Worm (Caenorhabditis elegans) whole organism, L1 larva: Measurements from ENCODE around the gene cwp-1.

Experiments
- ceh-82 ChIP-seq, 3 experiments: fragments of 150-350 bp in 1 of 3; sonication (generic microtip) in 2 of 3; optimal IDR thresholded peaks; 2 replicates each; lab custom pipeline; 2014 to 2017; ENCODE audit warnings: missing biosample characterization in 3 of 3, missing genetic modification characterization in 3 of 3
- egl-13 ChIP-seq: sonication (generic microtip); optimal IDR thresholded peaks from 2 replicates; lab custom pipeline; 2016; ENCODE audit warnings: missing genotype, missing genetic modification reagents, missing genetic modification characterization, missing compliant biosample characterization
- ets-5 ChIP-seq: fragments of 200-800 bp; sonication (Bioruptor generic); IDR thresholded peaks from 2 replicates; pipeline ENCODE4 v1.3.6; 2022; ENCODE audit warnings: missing genetic modification characterization, missing compliant biosample characterization
- mep-1 ChIP-seq: fragments of 150-350 bp; optimal IDR thresholded peaks from 2 replicates; lab custom pipeline; 2014; ENCODE audit warnings: missing biosample characterization, missing genetic modification characterization
- nhr-12 ChIP-seq: sonication (generic microtip); optimal IDR thresholded peaks from 2 replicates; lab custom pipeline; 2017; ENCODE audit warnings: missing biosample characterization, missing genetic modification characterization
- sox-4 ChIP-seq: sonication (generic microtip); optimal IDR thresholded peaks from 2 replicates; lab custom pipeline; 2016; ENCODE audit warnings: missing genetic modification characterization, missing compliant biosample characterization
- sptf-1 ChIP-seq: fragments of 150-350 bp; optimal IDR thresholded peaks from 2 replicates; lab custom pipeline; 2014; ENCODE audit warnings: missing biosample characterization, missing genetic modification characterization
- zag-1 ChIP-seq: fragments of 150-350 bp; optimal IDR thresholded peaks from 2 replicates; lab custom pipeline; 2014; ENCODE audit warnings: missing biosample characterization, missing genetic modification characterization

DNA sequence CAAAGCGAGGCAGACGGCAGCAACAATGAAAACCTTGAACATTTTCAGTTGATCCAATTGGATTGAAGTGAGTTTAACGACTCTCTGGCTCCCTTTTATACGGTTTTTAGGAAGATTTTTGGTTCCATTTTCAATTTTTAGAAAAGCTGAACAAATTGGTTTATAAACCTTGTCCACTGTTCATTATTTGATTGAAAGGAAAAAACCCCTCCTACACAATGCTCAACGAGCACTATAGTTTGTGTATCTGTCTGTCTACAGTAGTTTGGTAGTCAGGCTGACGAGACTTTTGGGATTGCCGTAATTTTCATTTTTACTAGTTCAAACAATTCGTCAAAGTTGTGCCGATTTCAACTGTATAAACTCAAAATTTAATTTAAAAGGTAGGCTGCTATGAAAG is 38.2 kb upstream of the cwp-1 start, which contains the start of gene T19H12.15:
- no peak for TF ChIP-seq egl-13 (tag; lab: Kevin White, UChicago)
- no peak for TF ChIP-seq sptf-1
- TF ChIP-seq ets-5 (GFP tag; lab: Robert Waterston, UW) = no peak
- no peak for TF ChIP-seq ceh-82 (tag; optimal IDR thresholded peaks at IDR 0.05; lab: Kevin White, UChicago)
- TF ChIP-seq nhr-12 (tag; lab: Kevin White, UChicago) = no peak
- TF ChIP-seq mep-1 (tag; lab: Kevin White, UChicago) = no peak
- TF ChIP-seq zag-1 (tag; lab: Kevin White, UChicago) = no peak
- no peak for TF ChIP-seq sox-4 (tag; lab: Kevin White, UChicago)
